Fruit fly (Drosophila melanogaster): ENCODE results near the gene Pgant7.

Pgant7 gene

DNA sequence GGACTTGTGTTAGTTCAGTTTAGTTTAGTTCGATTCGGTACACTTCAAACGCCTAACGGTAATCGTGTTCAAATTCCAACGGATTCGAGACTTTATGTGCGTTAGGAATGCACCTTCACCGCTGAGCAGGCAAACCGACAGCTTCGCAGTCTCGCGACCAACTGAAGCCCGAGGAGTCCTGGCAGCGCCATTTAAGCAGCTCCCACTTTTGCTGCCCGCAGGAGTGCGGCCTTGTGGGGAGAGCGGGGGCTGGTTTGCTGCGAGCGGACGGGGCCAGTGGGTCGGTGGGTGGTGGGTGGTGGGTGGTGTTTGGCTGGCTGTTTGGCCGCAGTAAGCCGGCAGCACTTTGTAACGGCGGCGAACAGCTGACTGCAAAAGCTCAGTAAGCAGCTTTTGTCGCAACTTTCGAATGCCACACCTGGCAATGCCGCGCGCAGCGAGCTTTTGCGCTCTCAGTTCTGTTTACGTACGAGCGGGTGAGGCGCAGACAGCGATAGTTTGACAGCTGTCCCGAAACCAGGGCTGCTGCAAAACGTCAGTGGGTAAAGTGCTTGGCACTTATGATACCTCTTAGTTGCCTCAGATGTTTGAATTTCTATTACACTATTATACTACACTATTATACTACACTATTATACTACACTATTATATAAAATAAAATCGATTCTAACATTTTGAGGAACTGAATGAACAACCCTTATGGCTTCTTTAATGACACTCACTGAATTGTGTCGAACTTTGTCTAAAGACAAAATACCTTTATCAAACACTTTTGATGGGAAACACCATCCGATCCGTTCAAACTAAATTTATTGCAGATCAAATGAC, 20.3 kb downstream of the Pgant7 start, which contains the start of gene CG32547:
Gene CG32547 (minus strand): TSS at position 181 of the 828 bp plus-strand sequence.
- no peak for TF ChIP-seq Dll (optimal IDR thresholded peaks at IDR 0.05)
- no peak for TF ChIP-seq CG8478 (optimal IDR thresholded peaks at IDR 0.05)
- no peak for TF ChIP-seq psq (optimal IDR thresholded peaks at IDR 0.05)
- TF ChIP-seq pan (optimal IDR thresholded peaks at IDR 0.05): peak; percentile 92

DNA sequence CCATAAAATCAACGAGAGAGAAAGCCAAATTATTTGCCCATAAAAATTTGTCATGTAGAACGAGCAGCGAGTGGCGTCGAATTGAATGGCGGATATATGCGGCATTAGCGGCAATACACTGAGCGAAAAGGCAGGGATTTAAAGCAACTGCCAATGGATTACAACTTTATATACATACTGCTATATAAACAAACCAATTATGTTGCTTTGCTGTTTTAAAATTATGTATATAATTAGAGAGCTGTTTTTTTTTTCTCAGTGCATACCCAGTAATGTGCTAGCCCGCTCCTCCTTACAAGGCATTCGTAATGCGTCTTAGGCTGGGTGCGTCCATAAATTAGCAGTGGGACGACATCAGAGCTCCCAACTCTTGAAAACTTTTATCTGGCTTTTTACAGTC, 31.9 kb downstream of the Pgant7 start:
- TF ChIP-seq EcR (GFP tag; optimal IDR thresholded peaks at IDR 0.05): no peak
- no peak for TF ChIP-seq CG8478 (optimal IDR thresholded peaks at IDR 0.05)
- TF ChIP-seq psq (optimal IDR thresholded peaks at IDR 0.05): no peak
- TF ChIP-seq Dll (optimal IDR thresholded peaks at IDR 0.05): no peak
- no peak for TF ChIP-seq usp (GFP tag; optimal IDR thresholded peaks at IDR 0.05)
- no peak for TF ChIP-seq pan (optimal IDR thresholded peaks at IDR 0.05)

DNA sequence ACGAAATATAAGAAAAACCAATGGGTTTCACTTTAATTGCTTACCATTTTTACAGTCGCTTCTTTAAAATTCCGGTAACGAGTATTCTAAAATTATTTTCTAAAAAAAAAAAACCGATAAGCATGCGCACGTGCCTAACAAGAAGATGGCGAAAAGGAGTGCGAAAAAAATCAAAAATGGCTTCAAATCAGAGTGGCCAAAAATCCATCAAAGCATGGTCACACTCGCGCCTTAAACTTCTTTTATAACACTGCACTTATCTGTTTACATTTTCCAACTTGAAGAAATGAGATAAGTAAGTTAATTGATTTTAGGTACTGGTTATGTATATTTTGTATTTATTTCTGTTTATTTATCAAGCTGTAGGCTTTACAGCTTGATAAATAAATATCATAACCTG, 39.5 kb downstream of the Pgant7 start, which contains the start of gene CG43843:
Gene CG43843 (minus strand): TSS at position 101 of the 400 bp plus-strand sequence.
- TF ChIP-seq psq (optimal IDR thresholded peaks at IDR 0.05) (no peak), pan (optimal IDR thresholded peaks at IDR 0.05) (no peak), usp (GFP tag; optimal IDR thresholded peaks at IDR 0.05) (no peak), CG8478 (optimal IDR thresholded peaks at IDR 0.05) (no peak), EcR (GFP tag; optimal IDR thresholded peaks at IDR 0.05) (no peak)

DNA sequence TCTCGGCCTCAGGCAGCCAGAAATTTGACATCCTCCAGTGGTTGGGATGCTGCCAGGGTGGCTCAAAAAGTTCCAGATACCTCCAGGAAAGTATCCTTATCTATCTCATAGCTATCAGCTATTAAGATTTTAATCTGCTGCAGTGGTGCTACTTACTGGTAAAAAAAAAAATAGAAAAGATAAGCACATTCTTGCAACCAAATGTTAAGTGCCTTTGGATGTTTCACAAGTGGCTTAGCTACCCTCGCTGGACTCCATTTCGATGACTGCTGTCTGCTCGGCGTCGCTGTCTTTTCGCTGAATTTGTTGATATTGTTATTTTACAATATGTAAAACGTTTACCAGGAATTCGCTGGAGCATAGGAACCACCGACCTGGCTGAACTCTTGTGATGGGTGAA, 47.1 kb downstream of the Pgant7 start:
- no peak for TF ChIP-seq usp (GFP tag; optimal IDR thresholded peaks at IDR 0.05)
- no peak for TF ChIP-seq Dll (optimal IDR thresholded peaks at IDR 0.05)
- no peak for TF ChIP-seq pan (optimal IDR thresholded peaks at IDR 0.05)
- no peak for TF ChIP-seq EcR (GFP tag; optimal IDR thresholded peaks at IDR 0.05)
- TF ChIP-seq CG8478 (optimal IDR thresholded peaks at IDR 0.05): no peak
- TF ChIP-seq psq (optimal IDR thresholded peaks at IDR 0.05): no peak
